Worm (Caenorhabditis elegans): ENCODE results near the gene C32D5.7.

The C32D5.7 gene

DNA sequence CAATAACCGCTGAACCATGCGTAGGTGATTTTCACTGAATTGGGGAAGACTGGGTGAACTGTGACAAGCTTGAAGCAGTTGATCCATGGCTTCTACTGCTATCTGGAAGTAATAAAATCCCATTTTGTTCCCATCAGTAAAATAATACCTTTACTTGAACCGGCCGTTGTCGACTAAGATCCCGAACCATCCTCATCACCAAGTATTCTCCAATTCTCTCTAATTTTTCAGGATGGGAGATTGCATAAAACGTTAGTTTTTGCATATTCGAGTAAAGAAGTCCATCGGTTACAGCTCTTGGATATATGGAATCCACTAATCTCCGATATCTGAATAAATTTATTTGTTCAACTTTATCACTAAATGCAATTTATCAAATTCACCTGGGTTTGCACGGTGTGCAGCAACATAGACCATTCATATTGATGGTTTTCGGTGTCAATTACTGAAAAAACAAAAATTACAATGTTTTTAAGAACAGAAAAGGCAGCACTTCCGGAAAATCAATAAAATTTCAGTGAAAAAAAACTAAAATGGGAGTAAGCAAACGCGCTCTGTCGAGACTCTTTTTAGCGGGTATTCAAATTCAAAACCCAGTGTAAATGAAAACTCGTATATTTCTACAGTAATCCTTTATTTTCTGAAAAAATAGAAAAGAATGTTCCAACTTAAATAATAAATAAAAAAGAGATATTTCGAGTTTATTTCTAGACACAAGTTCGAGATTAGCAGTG lies 19.0 kb downstream of the C32D5.7 start, which contains the start of gene efr-3:
Gene efr-3 (minus strand): TSS at position 505 of the 734 bp plus-strand sequence.
- no peak for TF ChIP-seq ces-1 (GFP tag; optimal IDR thresholded peaks at IDR 0.05)
- peak; percentile 51 for TF ChIP-seq lsy-2 (tag; optimal IDR thresholded peaks at IDR 0.05)

DNA sequence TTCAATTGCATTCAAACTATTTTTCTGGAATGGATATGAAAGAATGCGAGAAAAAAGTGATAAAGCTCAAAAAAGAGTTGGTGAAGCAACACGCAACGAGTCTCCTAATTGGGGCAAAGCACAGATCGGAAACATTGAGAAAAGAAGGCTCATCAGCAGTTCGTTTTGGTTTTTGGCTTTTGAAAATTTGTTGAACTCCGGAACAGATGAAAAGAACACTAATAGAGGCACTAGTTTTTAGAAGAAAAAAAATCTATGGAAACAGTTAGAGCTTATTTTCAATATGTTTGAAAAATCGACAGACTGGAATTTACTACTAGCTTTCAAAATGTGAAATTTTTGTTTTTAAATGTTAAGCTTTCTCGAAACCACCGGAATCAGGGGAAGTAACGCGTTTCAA lies 28.0 kb downstream of the C32D5.7 start:
- no peak for TF ChIP-seq mep-1 (tag; optimal IDR thresholded peaks at IDR 0.05)
- no peak for TF ChIP-seq nhr-237 (tag; optimal IDR thresholded peaks at IDR 0.05)
- no peak for TF ChIP-seq mab-5 (tag; optimal IDR thresholded peaks at IDR 0.05)
- no peak for TF ChIP-seq zip-8 (tag; optimal IDR thresholded peaks at IDR 0.05)
- no peak for TF ChIP-seq lin-13 (tag; optimal IDR thresholded peaks at IDR 0.05)
- no peak for TF ChIP-seq unc-120 (tag; optimal IDR thresholded peaks at IDR 0.05; ENCODE audit: poor library complexity, severe bottlenecking)
- TF ChIP-seq flh-1 (GFP tag; optimal IDR thresholded peaks at IDR 0.05): no peak
- TF ChIP-seq sptf-1 (tag; optimal IDR thresholded peaks at IDR 0.05): no peak
- no peak for TF ChIP-seq nhr-12 (tag; optimal IDR thresholded peaks at IDR 0.05)
- TF ChIP-seq cnd-1 (tag; optimal IDR thresholded peaks at IDR 0.05): no peak
- no peak for TF ChIP-seq lsy-2 (tag; optimal IDR thresholded peaks at IDR 0.05)
- TF ChIP-seq mls-2 (tag; optimal IDR thresholded peaks at IDR 0.05): no peak
- no peak for TF ChIP-seq snpc-4 (tag; optimal IDR thresholded peaks at IDR 0.05)
- TF ChIP-seq ceh-39 (tag; optimal IDR thresholded peaks at IDR 0.05): no peak

DNA sequence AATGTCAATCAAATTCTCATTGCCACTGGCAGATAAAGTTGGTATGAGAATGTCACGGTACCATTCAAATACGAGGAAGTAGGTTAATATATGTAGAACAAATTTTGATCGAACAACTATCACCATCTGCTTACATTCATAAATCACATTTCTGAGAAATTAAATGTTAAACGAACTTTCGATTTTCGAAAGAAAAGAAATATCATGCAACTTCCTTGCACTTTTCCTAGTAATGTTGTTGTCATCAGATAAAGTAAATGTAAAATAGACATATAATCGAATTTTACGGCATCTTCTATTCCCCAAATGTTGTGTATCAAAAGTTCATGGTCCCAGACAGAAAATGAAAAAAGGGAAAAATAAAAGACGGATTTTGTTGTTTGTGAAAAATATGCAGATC lies 28.4 kb downstream of the C32D5.7 start:
- peak; percentile 14 for TF ChIP-seq ces-1 (GFP tag; optimal IDR thresholded peaks at IDR 0.05)
- no peak for TF ChIP-seq snpc-4 (tag; optimal IDR thresholded peaks at IDR 0.05)
- TF ChIP-seq cnd-1 (tag; optimal IDR thresholded peaks at IDR 0.05): no peak

DNA sequence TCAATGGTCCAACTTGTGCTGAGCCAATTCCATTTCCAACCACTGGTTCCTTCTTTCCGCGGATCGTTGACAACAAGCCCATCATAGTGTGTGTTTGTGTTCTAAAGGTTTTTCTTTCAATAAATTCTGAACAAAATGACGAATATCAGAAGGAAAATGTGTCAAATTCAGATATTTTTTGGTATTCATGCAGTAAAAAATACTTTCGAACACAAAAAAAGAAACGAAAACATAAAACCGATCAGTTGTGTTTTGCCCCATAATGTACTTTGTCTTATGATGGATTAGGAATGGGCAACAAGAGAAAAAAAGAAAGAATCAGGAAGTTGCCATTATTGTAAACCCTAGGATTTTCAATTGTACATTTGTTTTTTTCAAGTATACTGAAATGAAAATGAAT lies 30.6 kb downstream of the C32D5.7 start, which contains the start of gene glb-10:
Gene glb-10 (minus strand): TSS at position 101 of the 400 bp plus-strand sequence.
- no peak for TF ChIP-seq mep-1 (tag; optimal IDR thresholded peaks at IDR 0.05)
- TF ChIP-seq drap-1 (GFP tag; optimal IDR thresholded peaks at IDR 0.05): no peak
- TF ChIP-seq ztf-11 (tag; optimal IDR thresholded peaks at IDR 0.05): no peak
- TF ChIP-seq ces-1 (GFP tag; optimal IDR thresholded peaks at IDR 0.05): no peak
- TF ChIP-seq elt-1 (tag; optimal IDR thresholded peaks at IDR 0.05; ENCODE audit: borderline replicate concordance, insufficient read depth): no peak
- no peak for TF ChIP-seq pha-4 (tag; optimal IDR thresholded peaks at IDR 0.05)

DNA sequence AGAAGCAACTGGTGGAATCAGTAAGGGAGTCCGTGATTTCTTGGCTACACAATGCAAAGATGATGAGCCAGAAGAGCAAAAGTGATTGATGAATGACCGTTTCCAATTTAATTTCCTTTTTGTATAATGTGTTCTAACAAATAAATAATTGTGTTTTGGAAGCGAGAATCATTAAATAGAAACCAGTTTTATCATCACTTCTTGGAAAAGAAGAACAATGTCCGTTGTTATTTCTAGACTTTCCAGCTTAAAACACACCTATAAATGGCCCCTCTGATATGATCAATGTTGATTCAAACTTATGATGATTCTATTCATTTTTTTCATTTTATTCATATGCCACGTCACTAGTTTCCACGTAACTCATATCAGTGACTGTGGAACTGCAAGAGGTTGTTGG lies 33.7 kb downstream of the C32D5.7 start, which contains the start of gene C29F5.8:
Gene C29F5.8 (plus strand): TSS at position 301 of the 400 bp plus-strand sequence.
- TF ChIP-seq elt-3 (tag; optimal IDR thresholded peaks at IDR 0.05): no peak
- no peak for TF ChIP-seq zip-8 (tag; optimal IDR thresholded peaks at IDR 0.05)
- no peak for TF ChIP-seq unc-39 (tag; optimal IDR thresholded peaks at IDR 0.05)
- no peak for TF ChIP-seq snpc-4 (tag; optimal IDR thresholded peaks at IDR 0.05)
- TF ChIP-seq ceh-43 (GFP tag; optimal IDR thresholded peaks at IDR 0.05): no peak
- TF ChIP-seq ztf-11 (tag; optimal IDR thresholded peaks at IDR 0.05): no peak
- no peak for TF ChIP-seq unc-120 (tag; optimal IDR thresholded peaks at IDR 0.05; ENCODE audit: poor library complexity, severe bottlenecking)
- no peak for TF ChIP-seq flh-1 (GFP tag; optimal IDR thresholded peaks at IDR 0.05)
- TF ChIP-seq elt-1 (tag; optimal IDR thresholded peaks at IDR 0.05; ENCODE audit: borderline replicate concordance, insufficient read depth): no peak
- no peak for TF ChIP-seq ceh-39 (tag; optimal IDR thresholded peaks at IDR 0.05)
- no peak for TF ChIP-seq mab-5 (tag; optimal IDR thresholded peaks at IDR 0.05)
- no peak for TF ChIP-seq lin-13 (tag; optimal IDR thresholded peaks at IDR 0.05)

DNA sequence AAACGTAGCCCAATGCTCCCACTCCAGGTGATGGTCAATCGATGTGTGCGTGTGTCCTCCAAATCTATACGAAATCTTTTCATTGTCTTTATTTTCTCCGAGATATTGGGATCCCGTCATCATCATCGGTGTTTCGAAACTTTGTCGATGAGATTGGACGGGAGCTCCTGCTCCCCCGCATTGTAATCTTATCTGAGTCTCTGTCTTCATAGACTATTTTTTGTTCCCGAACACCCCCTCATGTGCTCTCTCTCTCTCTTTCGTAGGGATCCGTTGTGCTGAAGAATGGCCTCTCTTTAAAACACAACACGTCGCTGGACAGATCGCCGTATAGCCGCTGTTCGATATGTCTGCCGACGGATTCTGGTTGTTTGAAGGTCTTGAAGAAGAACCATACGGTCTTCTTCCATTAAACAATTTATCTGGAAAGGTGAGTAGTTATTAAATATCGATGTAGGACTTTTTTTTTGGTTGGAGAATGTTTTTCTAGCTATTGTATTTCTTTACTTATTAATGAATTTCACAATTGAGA lies 36.6 kb downstream of the C32D5.7 start, which contains the start of gene C29F5.1:
Gene C29F5.1 (plus strand): TSS at position 317 of the 532 bp plus-strand sequence.
- TF ChIP-seq nhr-76 (tag; optimal IDR thresholded peaks at IDR 0.05) (no peak), hlh-1 (tag; optimal IDR thresholded peaks at IDR 0.05) (peak; percentile 70), unc-120 (tag; optimal IDR thresholded peaks at IDR 0.05; ENCODE audit: poor library complexity, severe bottlenecking) (peak; percentile 17), unc-62 (GFP tag; optimal IDR thresholded peaks at IDR 0.05) (peak; percentile 31), ceh-39 (tag; optimal IDR thresholded peaks at IDR 0.05) (no peak)

DNA sequence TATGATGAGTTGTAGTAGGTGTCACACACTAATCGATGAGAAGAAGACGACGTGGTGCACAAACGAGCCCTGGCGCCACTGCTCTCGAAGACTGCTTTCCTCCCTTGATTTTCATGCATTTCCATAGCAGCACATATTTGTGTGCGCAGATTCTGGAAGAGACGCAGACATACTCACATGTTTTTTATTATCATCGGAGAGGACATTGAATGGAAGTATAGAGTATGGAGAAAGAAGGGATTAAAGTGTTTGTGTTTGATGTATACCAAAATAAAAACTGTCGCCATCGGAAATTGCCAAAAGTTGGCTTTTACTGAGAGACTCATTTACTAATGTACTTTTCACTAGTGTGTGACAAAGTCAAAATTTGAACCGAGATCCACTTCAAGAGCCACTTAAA lies 45.6 kb downstream of the C32D5.7 start, which contains the start of gene mps-1:
Gene mps-1 (minus strand): TSS at position 101 of the 400 bp plus-strand sequence.
- TF ChIP-seq ham-2 (GFP tag; optimal IDR thresholded peaks at IDR 0.05): no peak
- no peak for TF ChIP-seq lsy-2 (tag; optimal IDR thresholded peaks at IDR 0.05)
- no peak for TF ChIP-seq hlh-1 (tag; optimal IDR thresholded peaks at IDR 0.05)
- TF ChIP-seq elt-1 (tag; optimal IDR thresholded peaks at IDR 0.05; ENCODE audit: borderline replicate concordance, insufficient read depth): no peak
- TF ChIP-seq flh-1 (GFP tag; optimal IDR thresholded peaks at IDR 0.05): no peak
- TF ChIP-seq pha-4 (tag; optimal IDR thresholded peaks at IDR 0.05): no peak
- TF ChIP-seq nhr-28 (tag; optimal IDR thresholded peaks at IDR 0.05): no peak
- TF ChIP-seq nhr-237 (tag; optimal IDR thresholded peaks at IDR 0.05): no peak
